Worm (Caenorhabditis elegans): ENCODE data around the gene cyn-4.
A peak's percentile ranks its signal among the peaks of the same experiment; 100 is the strongest.

The cyn-4 gene

ce11 chrII:10840067-10840466 lies 32.3 kb downstream of the cyn-4 start (continued):
- peak; percentile 59 for TF ChIP-seq nhr-11 (tag; optimal IDR thresholded peaks at IDR 0.05)
- peak; percentile 37; the same call in 1 of the 2 replicates for TF ChIP-seq nhr-41 (GFP tag; IDR thresholded peaks at IDR 0.05)
- TF ChIP-seq Y48G9A.11 (GFP tag; IDR thresholded peaks at IDR 0.05) = peak; percentile 87
- TF ChIP-seq ceh-20 (GFP tag; IDR thresholded peaks at IDR 0.05) = peak; percentile 75
- peak; percentile 35 to 85 for TF ChIP-seq lsy-2 (tag; optimal IDR thresholded peaks at IDR 0.05)
- TF ChIP-seq F49E8.2 (tag; optimal IDR thresholded peaks at IDR 0.05; ENCODE audit: borderline replicate concordance) = peak; percentile 79
- no peak for TF ChIP-seq egl-27 (tag; optimal IDR thresholded peaks at IDR 0.05)
- TF ChIP-seq hmg-1.1 (GFP tag; IDR thresholded peaks at IDR 0.05) = peak; percentile 94
- no peak for TF ChIP-seq nhr-237 (tag; optimal IDR thresholded peaks at IDR 0.05)
- TF ChIP-seq F26F4.8 (GFP tag; conservative IDR thresholded peaks at IDR 0.05) = peak; percentile 96
- TF ChIP-seq zfp-3 (GFP tag; conservative IDR thresholded peaks at IDR 0.05) = peak; percentile 78; the same call in 1 of the 2 replicates
- TF ChIP-seq pqm-1 (tag; optimal IDR thresholded peaks at IDR 0.05) = peak; percentile 6
- TF ChIP-seq ama-1 (optimal IDR thresholded peaks at IDR 0.05) = peak; percentile 22
- TF ChIP-seq T20F7.1 (GFP tag; optimal IDR thresholded peaks at IDR 0.05) = peak; percentile 74
- peak; percentile 78 for TF ChIP-seq dve-1 (tag; optimal IDR thresholded peaks at IDR 0.05; ENCODE audit: insufficient read depth)
- TF ChIP-seq hlh-11 (tag; optimal IDR thresholded peaks at IDR 0.05) = peak; percentile 72
- TF ChIP-seq R02D3.7 (tag; optimal IDR thresholded peaks at IDR 0.05) = peak; percentile 18
- TF ChIP-seq set-16 (GFP tag; IDR thresholded peaks at IDR 0.05) = peak; percentile 45; the same call in 1 of the 2 replicates
- TF ChIP-seq nhr-6 (tag; optimal IDR thresholded peaks at IDR 0.05) = peak; percentile 69
- peak; percentile 93; the same call in 1 of the 2 replicates for TF ChIP-seq Y105C5A.15 (GFP tag; IDR thresholded peaks at IDR 0.05)
- TF ChIP-seq mdl-1 (tag; optimal IDR thresholded peaks at IDR 0.05) = peak; percentile 30 to 71
- peak in 1 of 2 experiments; percentile 97 for TF ChIP-seq unc-62 (GFP tag; optimal IDR thresholded peaks at IDR 0.05 in 1 of 2)
- no peak for TF ChIP-seq unc-62 (tag; optimal IDR thresholded peaks at IDR 0.05)
- TF ChIP-seq Y5F2A.4 (GFP tag; optimal IDR thresholded peaks at IDR 0.05) = peak; percentile 57
- TF ChIP-seq fkh-10 (GFP tag; optimal IDR thresholded peaks at IDR 0.05) = peak; percentile 41
- TF ChIP-seq ceh-62 (tag; optimal IDR thresholded peaks at IDR 0.05) = no peak
- 0 out of 2 replicates have a peak, but pooled peaks have one; percentile 50 for TF ChIP-seq zip-11 (GFP tag; IDR thresholded peaks at IDR 0.05)
- TF ChIP-seq pha-4 (GFP tag; IDR thresholded peaks at IDR 0.05) = peak; percentile 95
- no peak for TF ChIP-seq pha-4 (tag; optimal IDR thresholded peaks at IDR 0.05)
- TF ChIP-seq hlh-30 (tag; optimal IDR thresholded peaks at IDR 0.05; ENCODE audit: insufficient read depth) = peak; percentile 86
- TF ChIP-seq daf-8 (GFP tag; IDR thresholded peaks at IDR 0.05) = no peak
- TF ChIP-seq daf-12 (tag; optimal IDR thresholded peaks at IDR 0.05) = no peak
- peak; percentile 9 for TF ChIP-seq ztf-11 (tag; optimal IDR thresholded peaks at IDR 0.05)
- peak; percentile 57 for TF ChIP-seq ceh-32 (tag; optimal IDR thresholded peaks at IDR 0.05; ENCODE audit: poor library complexity)
- no peak for TF ChIP-seq unc-39 (tag; optimal IDR thresholded peaks at IDR 0.05)
- peak; percentile 92 for TF ChIP-seq D1046.2 (GFP tag; IDR thresholded peaks at IDR 0.05)
- TF ChIP-seq mxl-2 (GFP tag; conservative IDR thresholded peaks at IDR 0.05) = peak; percentile 36; the same call in 1 of the 2 replicates
- no peak for TF ChIP-seq tag-97 (GFP tag; IDR thresholded peaks at IDR 0.05)
- TF ChIP-seq cey-2 (tag; optimal IDR thresholded peaks at IDR 0.05; ENCODE audit: borderline replicate concordance, insufficient read depth) = no peak
- no peak for TF ChIP-seq jun-1 (tag; optimal IDR thresholded peaks at IDR 0.05)
- peak; percentile 37 for TF ChIP-seq zfp-2 (tag; optimal IDR thresholded peaks at IDR 0.05)
- TF ChIP-seq arid-1 (GFP tag; conservative IDR thresholded peaks at IDR 0.05) = peak; percentile 95
- peak; percentile 43 for TF ChIP-seq ces-1 (GFP tag; optimal IDR thresholded peaks at IDR 0.05)
- peak; percentile 91 for TF ChIP-seq duxl-1 (tag; optimal IDR thresholded peaks at IDR 0.05; ENCODE audit: poor library complexity)
- TF ChIP-seq snpc-1.2 (GFP tag; IDR thresholded peaks at IDR 0.05) = peak; percentile 78
- TF ChIP-seq lin-39 (tag; optimal IDR thresholded peaks at IDR 0.05) = no peak
- peak; percentile 64 to 83 for TF ChIP-seq daf-16 (GFP tag; optimal IDR thresholded peaks at IDR 0.05)
- TF ChIP-seq daf-16 (tag; optimal IDR thresholded peaks at IDR 0.05) = peak; percentile 68
- peak; percentile 42 for TF ChIP-seq zip-2 (tag; optimal IDR thresholded peaks at IDR 0.05)
- no peak for TF ChIP-seq daf-19 (GFP tag; conservative IDR thresholded peaks at IDR 0.05)
- TF ChIP-seq mxl-3 (GFP tag; optimal IDR thresholded peaks at IDR 0.05) = peak; percentile 61
